Worm (Caenorhabditis elegans) whole organism, L4 larva: ENCODE measurements around the gene C38H2.2.

Experiments used
- D1046.2 ChIP-seq: fragments of 200-800 bp; sonication (Bioruptor generic); IDR thresholded peaks from 2 replicates; pipeline ENCODE4 v1.3.6; 2022; ENCODE audit warnings: missing genetic modification characterization, missing compliant biosample characterization
- F10B5.3 ChIP-seq: sonication (generic microtip); optimal IDR thresholded peaks from 2 replicates; lab custom pipeline; 2016; ENCODE audit warnings: mild to moderate bottlenecking, missing genetic modification characterization, missing compliant biosample characterization
- F26F4.8 ChIP-seq: fragments of 200-800 bp; sonication (Bioruptor generic); conservative IDR thresholded peaks from 2 replicates; pipeline ENCODE4 v1.3.6; 2022; ENCODE audit warnings: missing genetic modification characterization, missing compliant biosample characterization
- F37D6.2 ChIP-seq: sonication (generic microtip); optimal IDR thresholded peaks from 2 replicates; lab custom pipeline; 2016; ENCODE audit warnings: mild to moderate bottlenecking, missing genetic modification characterization, missing compliant biosample characterization
- F49E8.2 ChIP-seq: sonication (generic microtip); optimal IDR thresholded peaks from 2 replicates; lab custom pipeline; 2016; ENCODE audit warnings: missing compliant biosample characterization, mild to moderate bottlenecking, missing genetic modification characterization, borderline replicate concordance
- T20F7.1 ChIP-seq: fragments of 200-800 bp; sonication (Bioruptor generic); optimal IDR thresholded peaks from 2 replicates; lab custom pipeline; 2018; ENCODE audit warnings: mild to moderate bottlenecking, missing genetic modification characterization, missing compliant biosample characterization
- T26A8.4 ChIP-seq: fragments of 200-800 bp; sonication (Bioruptor generic); IDR thresholded peaks from 2 replicates; pipeline ENCODE4 v1.3.6; 2022; ENCODE audit warnings: missing genetic modification characterization, missing compliant biosample characterization
- Y105C5A.15 ChIP-seq: fragments of 200-800 bp; sonication (Bioruptor generic); IDR thresholded peaks from 2 replicates; pipeline ENCODE4 v1.3.6; 2022; ENCODE audit warnings: missing genetic modification characterization, missing compliant biosample characterization
- Y48G9A.11 ChIP-seq: fragments of 200-800 bp; sonication (Bioruptor generic); IDR thresholded peaks from 2 replicates; pipeline ENCODE4 v1.3.6; 2022; ENCODE audit warnings: missing genetic modification reagents, missing genetic modification characterization, missing compliant biosample characterization
- ZK546.5 ChIP-seq, 2 experiments: sonication (generic microtip); optimal IDR thresholded peaks; 2 replicates each; lab custom pipeline; 2017; ENCODE audit warnings: missing biosample characterization in 2 of 2, missing genetic modification characterization in 2 of 2
- aha-1 ChIP-seq: fragments of 150-350 bp; peaks from one replicate; lab custom pipeline; 2014; ENCODE audit warnings: missing biosample characterization, missing genetic modification characterization
- arid-1 ChIP-seq: fragments of 200-800 bp; sonication (Bioruptor generic); conservative IDR thresholded peaks from 2 replicates; pipeline ENCODE4 v1.3.6; 2022; ENCODE audit warnings: missing genetic modification reagents, missing genetic modification characterization, missing compliant biosample characterization
- ceh-20 ChIP-seq: fragments of 200-800 bp; sonication (Bioruptor generic); IDR thresholded peaks from 2 replicates; pipeline ENCODE4 v1.3.6; 2022; ENCODE audit warnings: missing genetic modification reagents, missing genetic modification characterization, missing compliant biosample characterization
- ceh-28 ChIP-seq: fragments of 150-350 bp; optimal IDR thresholded peaks from 2 replicates; lab custom pipeline; 2014; ENCODE audit warnings: missing biosample characterization, missing genetic modification reagents, missing genetic modification characterization
- ceh-44 ChIP-seq: fragments of 200-800 bp; sonication (Bioruptor generic); IDR thresholded peaks from 2 replicates; pipeline ENCODE4 v1.3.6; 2022; ENCODE audit warnings: missing genetic modification reagents, missing genetic modification characterization, missing compliant biosample characterization
- ceh-82 ChIP-seq: sonication (generic microtip); optimal IDR thresholded peaks from 2 replicates; lab custom pipeline; 2017; ENCODE audit warnings: missing biosample characterization, missing genetic modification characterization
- cey-2 ChIP-seq: sonication (generic microtip); optimal IDR thresholded peaks from 3 replicates; lab custom pipeline; 2017; ENCODE audit warnings: missing genetic modification characterization, mild to moderate bottlenecking, missing compliant biosample characterization, antibody characterized with exemption, borderline replicate concordance; ENCODE audit not compliant: insufficient read depth
- daf-12 ChIP-seq: fragments of 150-350 bp; optimal IDR thresholded peaks from 2 replicates; lab custom pipeline; 2014; ENCODE audit warnings: missing biosample characterization, missing genetic modification reagents, missing genetic modification characterization
- daf-19 ChIP-seq: fragments of 200-800 bp; sonication (Bioruptor generic); conservative IDR thresholded peaks from 2 replicates; pipeline ENCODE4 v1.3.6; 2022; ENCODE audit warnings: missing genetic modification characterization, missing compliant biosample characterization
- duxl-1 ChIP-seq: sonication (generic microtip); optimal IDR thresholded peaks from 2 replicates; lab custom pipeline; 2016; ENCODE audit warnings: mild to moderate bottlenecking, missing genetic modification characterization, moderate library complexity, missing compliant biosample characterization; ENCODE audit not compliant: poor library complexity
- dve-1 ChIP-seq: sonication (generic microtip); optimal IDR thresholded peaks from 2 replicates; lab custom pipeline; 2017; ENCODE audit warnings: antibody characterized with exemption, mild to moderate bottlenecking, missing genetic modification characterization, missing compliant biosample characterization; ENCODE audit not compliant: insufficient read depth
- egl-27 ChIP-seq: sonication (generic microtip); optimal IDR thresholded peaks from 3 replicates; lab custom pipeline; 2017; ENCODE audit warnings: missing biosample characterization, missing genetic modification reagents, missing genetic modification characterization
- gei-8 ChIP-seq: fragments of 200-800 bp; sonication (Bioruptor generic); optimal IDR thresholded peaks from 2 replicates; lab custom pipeline; 2018; ENCODE audit warnings: mild to moderate bottlenecking, missing genetic modification characterization, missing compliant biosample characterization
- lin-15B ChIP-seq: fragments of 150-350 bp; sonication (generic microtip); optimal IDR thresholded peaks from 3 replicates; lab custom pipeline; 2014; ENCODE audit warnings: missing biosample characterization, missing genetic modification characterization
- lin-29 ChIP-seq: fragments of 200-800 bp; sonication (Bioruptor generic); IDR thresholded peaks from 2 replicates; pipeline ENCODE4 v1.3.6; 2022; ENCODE audit warnings: missing genetic modification reagents, missing genetic modification characterization, missing compliant biosample characterization
- lin-38 ChIP-seq: fragments of 200-800 bp; sonication (Bioruptor generic); IDR thresholded peaks from 2 replicates; pipeline ENCODE4 v1.3.6; 2022; ENCODE audit warnings: missing genetic modification reagents, missing genetic modification characterization, missing compliant biosample characterization
- lir-3 ChIP-seq: sonication (generic microtip); optimal IDR thresholded peaks from 2 replicates; lab custom pipeline; 2016; ENCODE audit warnings: mild to moderate bottlenecking, missing genetic modification characterization, missing compliant biosample characterization
- lsy-2 ChIP-seq, 2 experiments: fragments of 150-350 bp in 1 of 2; sonication (generic microtip) in 1 of 2; optimal IDR thresholded peaks; 2 replicates each; lab custom pipeline; 2014 to 2017; ENCODE audit warnings: missing biosample characterization in 2 of 2, missing genetic modification characterization in 2 of 2
- madf-5 ChIP-seq, 2 experiments: fragments of 200-800 bp; sonication (Bioruptor generic); IDR thresholded peaks; 2 replicates each; pipeline ENCODE4 v1.3.6; 2022; ENCODE audit warnings: missing compliant biosample characterization in 2 of 2, missing genetic modification characterization in 2 of 2
- mdl-1 ChIP-seq, 2 experiments: fragments of 150-350 bp in 1 of 2; sonication (generic microtip) in 1 of 2; optimal IDR thresholded peaks; 2 replicates each; lab custom pipeline; 2014 to 2017; ENCODE audit warnings: missing biosample characterization in 2 of 2, missing genetic modification characterization in 2 of 2
- mdt-29 ChIP-seq: fragments of 200-800 bp; sonication (Bioruptor generic); IDR thresholded peaks from 2 replicates; pipeline ENCODE4 v1.3.6; 2022; ENCODE audit warnings: missing genetic modification reagents, missing genetic modification characterization, missing compliant biosample characterization
- mes-2 ChIP-seq: sonication (generic microtip); optimal IDR thresholded peaks from 2 replicates; lab custom pipeline; 2016; ENCODE audit warnings: missing genotype, mild to moderate bottlenecking, missing genetic modification characterization, missing compliant biosample characterization; ENCODE audit not compliant: poor library complexity, severe bottlenecking
- mxl-2 ChIP-seq: fragments of 200-800 bp; sonication (Bioruptor generic); conservative IDR thresholded peaks from 2 replicates; pipeline ENCODE4 v1.3.6; 2022; ENCODE audit warnings: missing genetic modification reagents, missing genetic modification characterization, missing compliant biosample characterization
- nhr-10 ChIP-seq: fragments of 150-350 bp; optimal IDR thresholded peaks from 2 replicates; lab custom pipeline; 2014; ENCODE audit warnings: missing biosample characterization, missing genetic modification characterization
- nhr-25 ChIP-seq: sonication (generic microtip); optimal IDR thresholded peaks from 2 replicates; lab custom pipeline; 2017; ENCODE audit warnings: missing genetic modification characterization, mild to moderate bottlenecking, missing compliant biosample characterization, antibody characterized with exemption, moderate library complexity, borderline replicate concordance; ENCODE audit not compliant: insufficient read depth
- nhr-41 ChIP-seq: fragments of 200-800 bp; sonication (Bioruptor generic); IDR thresholded peaks from 2 replicates; pipeline ENCODE4 v1.3.6; 2022; ENCODE audit warnings: missing genetic modification reagents, missing genetic modification characterization, missing compliant biosample characterization
- nhr-42 ChIP-seq: fragments of 200-800 bp; sonication (Bioruptor generic); IDR thresholded peaks from 2 replicates; pipeline ENCODE4 v1.3.6; 2022; ENCODE audit warnings: missing genetic modification characterization, missing compliant biosample characterization
- nhr-48 ChIP-seq: sonication (generic microtip); optimal IDR thresholded peaks from 2 replicates; lab custom pipeline; 2016; ENCODE audit warnings: mild to moderate bottlenecking, missing genetic modification characterization, missing compliant biosample characterization
- nhr-77 ChIP-seq: fragments of 150-350 bp; optimal IDR thresholded peaks from 2 replicates; lab custom pipeline; 2014; ENCODE audit warnings: missing biosample characterization, missing genetic modification characterization
- pqm-1 ChIP-seq: sonication (generic microtip); optimal IDR thresholded peaks from 2 replicates; lab custom pipeline; 2017; ENCODE audit warnings: missing biosample characterization, missing genetic modification characterization
- rbr-2 ChIP-seq: sonication (generic microtip); optimal IDR thresholded peaks from 2 replicates; lab custom pipeline; 2016; ENCODE audit warnings: missing genotype, missing genetic modification characterization, missing compliant biosample characterization
- sdz-12 ChIP-seq: fragments of 200-800 bp; sonication (Bioruptor generic); optimal IDR thresholded peaks from 2 replicates; lab custom pipeline; 2018; ENCODE audit warnings: mild to moderate bottlenecking, missing genetic modification characterization, missing compliant biosample characterization
- snpc-4 ChIP-seq: fragments of 150-350 bp; optimal IDR thresholded peaks from 2 replicates; lab custom pipeline; 2014; ENCODE audit warnings: missing biosample characterization, missing genetic modification characterization
- unc-62 ChIP-seq, 3 experiments: fragments of 150-350 bp in 1 of 3; sonication (generic microtip); optimal IDR thresholded peaks in 2 of 3; peaks in 1 of 3; 1 replicate in 1 of 3; 2 replicates in 2 of 3; lab custom pipeline; 2014 to 2017; ENCODE audit warnings: missing biosample characterization in 3 of 3, missing genetic modification characterization in 3 of 3, missing genetic modification reagents in 3 of 3, missing genotype in 1 of 3
- vab-7 ChIP-seq: fragments of 200-800 bp; sonication (Bioruptor generic); IDR thresholded peaks from 2 replicates; pipeline ENCODE4 v1.3.6; 2022; ENCODE audit warnings: missing genetic modification reagents, missing genetic modification characterization, missing compliant biosample characterization
- zag-1 ChIP-seq: fragments of 150-350 bp; optimal IDR thresholded peaks from 2 replicates; lab custom pipeline; 2014; ENCODE audit warnings: missing biosample characterization, missing genetic modification characterization
- zfp-2 ChIP-seq: sonication (generic microtip); optimal IDR thresholded peaks from 2 replicates; lab custom pipeline; 2016; ENCODE audit warnings: mild to moderate bottlenecking, missing genetic modification characterization, missing compliant biosample characterization
- zfp-3 ChIP-seq: fragments of 200-800 bp; sonication (Bioruptor generic); conservative IDR thresholded peaks from 2 replicates; pipeline ENCODE4 v1.3.6; 2022; ENCODE audit warnings: missing genetic modification reagents, missing genetic modification characterization, missing compliant biosample characterization
- zip-2 ChIP-seq: fragments of 150-350 bp; optimal IDR thresholded peaks from 2 replicates; lab custom pipeline; 2014; ENCODE audit warnings: missing biosample characterization, missing genetic modification characterization
- ztf-11 ChIP-seq: fragments of 150-350 bp; optimal IDR thresholded peaks from 2 replicates; lab custom pipeline; 2014; ENCODE audit warnings: missing biosample characterization, missing genetic modification characterization

C38H2.2 gene

DNA sequence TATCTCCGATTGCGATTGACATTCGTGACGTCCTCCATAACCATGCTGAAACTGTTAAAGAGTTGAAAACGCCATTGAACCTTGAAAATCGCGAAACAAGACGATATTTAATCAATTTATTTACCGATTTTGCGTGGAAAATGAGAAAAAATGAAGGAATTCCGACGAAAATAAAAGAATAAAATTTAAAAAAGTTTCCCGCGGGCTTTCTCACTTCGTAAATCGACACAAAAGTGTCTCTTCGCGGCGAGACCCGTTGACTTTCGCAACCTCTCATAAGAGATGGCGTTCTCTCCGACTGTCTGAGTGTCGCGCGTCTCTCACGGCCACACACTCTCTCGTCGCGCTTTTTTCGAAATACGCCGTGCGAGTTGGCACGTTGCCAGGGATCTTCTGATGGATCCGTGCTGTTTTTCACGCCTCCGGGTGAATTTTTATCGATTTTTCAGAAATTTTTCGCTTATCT lies 25.7 kb downstream of the C38H2.2 start, which contains the start of gene hat-1 (continued):
- TF ChIP-seq T20F7.1: no peak
- no peak for TF ChIP-seq nhr-10
- peak in 1 of 2 experiments; percentile 83 for TF ChIP-seq mdl-1 (tag; optimal IDR thresholded peaks at IDR 0.05; lab: Kevin White, UChicago)
- TF ChIP-seq Y105C5A.15 (GFP tag; lab: Robert Waterston, UW): no peak
- peak; percentile 94 for TF ChIP-seq lin-38
- peak; percentile 88 for TF ChIP-seq mdt-29 (GFP tag; lab: Robert Waterston, UW)
- peak; percentile 89 for TF ChIP-seq nhr-25 (tag; lab: Kevin White, UChicago)
- TF ChIP-seq egl-27: no peak
- TF ChIP-seq pqm-1 (tag; lab: Kevin White, UChicago): no peak
- peak; percentile 18 for TF ChIP-seq snpc-4 (tag; lab: Kevin White, UChicago)
- peak; percentile 75 for TF ChIP-seq F10B5.3 (tag; lab: Kevin White, UChicago)
- peak; percentile 92 for TF ChIP-seq zfp-2 (tag; lab: Kevin White, UChicago)
- TF ChIP-seq lir-3 (tag; lab: Kevin White, UChicago): no peak
- peak; percentile 96 for TF ChIP-seq rbr-2 (tag; lab: Kevin White, UChicago)
- no peak for TF ChIP-seq ztf-11 (tag; lab: Kevin White, UChicago)
- TF ChIP-seq ceh-28 (tag; lab: Kevin White, UChicago): peak; percentile 25
- no peak for TF ChIP-seq F26F4.8 (GFP tag; lab: Robert Waterston, UW)
- TF ChIP-seq aha-1 (tag; lab: Kevin White, UChicago): peak; percentile 99
- peak; percentile 97 for TF ChIP-seq T26A8.4 (GFP tag; lab: Robert Waterston, UW)
- peak; percentile 92 for TF ChIP-seq F49E8.2
- no peak for TF ChIP-seq gei-8
- TF ChIP-seq lsy-2 (tag; optimal IDR thresholded peaks at IDR 0.05; lab: Kevin White, UChicago): peak; percentile 66 to 95
- no peak for TF ChIP-seq daf-12 (tag; lab: Kevin White, UChicago)
- TF ChIP-seq madf-5 (GFP tag; IDR thresholded peaks at IDR 0.05; lab: Robert Waterston, UW): no peak
- peak; percentile 88 for TF ChIP-seq lin-29 (GFP tag; lab: Robert Waterston, UW)
- TF ChIP-seq unc-62 (GFP tag; optimal IDR thresholded peaks at IDR 0.05 in 1 of 2; lab: Kevin White, UChicago): peak in 1 of 2 experiments; percentile 39
- no peak for TF ChIP-seq unc-62 (tag; optimal IDR thresholded peaks at IDR 0.05; lab: Kevin White, UChicago)
- no peak for TF ChIP-seq zag-1 (tag; lab: Kevin White, UChicago)
- peak; percentile 92 for TF ChIP-seq mes-2 (tag; lab: Kevin White, UChicago)
- peak; percentile 78 for TF ChIP-seq ceh-44 (GFP tag; lab: Robert Waterston, UW)
- peak; percentile 92 for TF ChIP-seq F37D6.2 (tag; lab: Kevin White, UChicago)
- no peak for TF ChIP-seq ceh-82
- TF ChIP-seq arid-1 (GFP tag; lab: Robert Waterston, UW): peak; percentile 94
- TF ChIP-seq D1046.2 (GFP tag; lab: Robert Waterston, UW): peak; percentile 91
- TF ChIP-seq Y48G9A.11 (GFP tag; lab: Robert Waterston, UW): peak; percentile 75
- TF ChIP-seq dve-1 (tag; lab: Kevin White, UChicago): peak; percentile 98
- TF ChIP-seq zip-2 (tag; lab: Kevin White, UChicago): peak; percentile 64
- TF ChIP-seq cey-2 (tag; lab: Kevin White, UChicago): no peak
- TF ChIP-seq mxl-2 (GFP tag; lab: Robert Waterston, UW): no peak
- peak; percentile 89 for TF ChIP-seq duxl-1 (tag; lab: Kevin White, UChicago)
- TF ChIP-seq zfp-3 (GFP tag; lab: Robert Waterston, UW): peak; percentile 90
- TF ChIP-seq ceh-20 (GFP tag; lab: Robert Waterston, UW): peak; percentile 96
- peak; percentile 86 for TF ChIP-seq nhr-48
- TF ChIP-seq sdz-12 (GFP tag; lab: Kevin White, UChicago): no peak
- peak; percentile 93 for TF ChIP-seq nhr-42 (GFP tag; lab: Robert Waterston, UW)
- TF ChIP-seq daf-19: 0 out of 2 replicates have a peak, but pooled peaks have one; percentile 54
- TF ChIP-seq nhr-41 (GFP tag; lab: Robert Waterston, UW): peak; percentile 73; the same call in 1 of the 2 replicates
- TF ChIP-seq vab-7: peak; percentile 82
- TF ChIP-seq lin-15B: peak; percentile 75
- TF ChIP-seq nhr-77 (tag; lab: Kevin White, UChicago): peak; percentile 85
- peak in 1 of 2 experiments; percentile 40 for TF ChIP-seq ZK546.5 (tag; optimal IDR thresholded peaks at IDR 0.05; lab: Kevin White, UChicago)
